Worm (Caenorhabditis elegans): Measurements from ENCODE around the gene sinh-1.

DNA sequence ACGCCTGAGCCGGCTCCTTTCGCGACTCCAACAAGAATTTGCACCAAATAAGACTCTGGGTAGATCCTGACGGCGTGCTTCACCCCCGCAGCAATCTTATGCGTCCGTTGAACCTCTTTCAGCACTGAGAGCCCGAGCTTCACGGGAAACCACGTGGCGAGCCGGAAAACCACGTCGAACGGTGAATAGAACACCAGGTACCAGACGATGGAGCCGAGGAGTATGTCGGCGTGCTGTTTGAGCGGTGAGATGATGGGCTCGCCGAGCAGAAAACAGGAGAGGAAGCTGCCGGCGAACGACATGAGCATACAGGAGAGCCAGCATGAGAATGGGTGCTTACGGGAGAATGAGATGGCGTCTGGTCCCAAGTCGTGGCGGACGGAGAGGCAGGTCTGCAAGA, 50.5 kb downstream of the sinh-1 start:
- TF ChIP-seq ceh-13 (GFP tag; optimal IDR thresholded peaks at IDR 0.05) (no peak), pes-1 (GFP tag; IDR thresholded peaks at IDR 0.05) (no peak), hmg-4 (GFP tag; optimal IDR thresholded peaks at IDR 0.05) (peak; percentile 9), ama-1 (optimal IDR thresholded peaks at IDR 0.05) (no peak), tra-4 (tag; optimal IDR thresholded peaks at IDR 0.05) (no peak), sea-1 (GFP tag; conservative IDR thresholded peaks at IDR 0.05) (no peak), tbx-11 (GFP tag; IDR thresholded peaks at IDR 0.05) (no peak)
